Worm (Caenorhabditis elegans) whole organism, L4/young adult: ENCODE results near the gene lact-5.
"Not testable (repeated sequence)": the region's sequence is repeated elsewhere in the genome, so short reads cannot be mapped to it uniquely, and the experiment has no call there.

Source experiments
- W03F9.2 ChIP-seq: fragments of 150-350 bp; optimal IDR thresholded peaks from 2 replicates; lab custom pipeline; 2014; ENCODE audit warnings: missing biosample characterization, missing genetic modification characterization
- dao-5 ChIP-seq: sonication (generic microtip); optimal IDR thresholded peaks from 2 replicates; lab custom pipeline; 2016; ENCODE audit warnings: missing genotype, missing genetic modification characterization, moderate library complexity, missing compliant biosample characterization
- him-1 ChIP-seq: sonication (generic microtip); optimal IDR thresholded peaks from 2 replicates; lab custom pipeline; 2016; ENCODE audit warnings: missing genotype, missing genetic modification reagents, missing genetic modification characterization, missing compliant biosample characterization

DNA sequence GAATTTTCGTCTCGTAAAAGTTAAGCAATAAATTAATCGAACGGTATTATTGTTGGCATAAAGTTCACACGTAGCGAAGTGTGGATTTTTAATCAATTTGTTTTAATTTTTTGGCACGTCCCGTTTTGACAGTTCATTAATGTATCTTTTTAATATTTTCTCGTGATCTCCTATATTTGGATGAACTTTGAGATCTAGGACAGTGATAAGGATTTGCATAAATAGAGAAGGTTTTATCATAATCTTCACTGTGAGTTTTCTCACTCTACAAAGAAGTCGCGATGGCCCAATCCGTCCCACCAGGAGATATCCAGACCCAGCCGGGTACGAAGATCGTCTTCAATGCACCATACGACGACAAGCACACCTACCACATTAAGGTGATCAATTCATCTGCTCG is 3.6 kb upstream of the lact-5 start, which contains the start of the genes C33F10.8 and msp-40:
- not testable (repeated sequence) for TF ChIP-seq dao-5; him-1 (tag; lab: Kevin White, UChicago); W03F9.2 (tag; lab: Kevin White, UChicago)
